Fruit fly (Drosophila melanogaster) whole organism, pupa: ENCODE results near the gene CG33234.

Source experiments
- CG14655 ChIP-seq: fragments of 200-800 bp; sonication (Bioruptor generic); optimal IDR thresholded peaks from 3 replicates; lab custom pipeline; 2017; ENCODE audit warnings: mild to moderate bottlenecking, missing biosample characterization, missing genetic modification reagents, missing genetic modification characterization
- CG17806 ChIP-seq: fragments of 200-800 bp; sonication (Bioruptor generic); optimal IDR thresholded peaks from 2 replicates; lab custom pipeline; 2018; ENCODE audit warnings: missing biosample characterization, mild to moderate bottlenecking, missing genetic modification characterization, moderate library complexity
- CG34367 ChIP-seq: fragments of 200-800 bp; sonication (Bioruptor generic); optimal IDR thresholded peaks from 2 replicates; lab custom pipeline; 2018; ENCODE audit warnings: missing biosample characterization, mild to moderate bottlenecking, missing genetic modification characterization
- CG8159 ChIP-seq: fragments of 200-800 bp; sonication (Bioruptor generic); optimal IDR thresholded peaks from 3 replicates; lab custom pipeline; 2018; ENCODE audit warnings: missing biosample characterization, mild to moderate bottlenecking, missing genetic modification characterization, moderate library complexity
- CG8301 ChIP-seq: fragments of 200-800 bp; sonication (Bioruptor generic); optimal IDR thresholded peaks from 2 replicates; lab custom pipeline; 2018; ENCODE audit warnings: missing biosample characterization, mild to moderate bottlenecking, missing genetic modification characterization
- D1 ChIP-seq: fragments of 200-800 bp; sonication (Bioruptor generic); optimal IDR thresholded peaks from 2 replicates; lab custom pipeline; 2018; ENCODE audit warnings: missing biosample characterization, mild to moderate bottlenecking, missing genetic modification characterization, moderate library complexity

DNA sequence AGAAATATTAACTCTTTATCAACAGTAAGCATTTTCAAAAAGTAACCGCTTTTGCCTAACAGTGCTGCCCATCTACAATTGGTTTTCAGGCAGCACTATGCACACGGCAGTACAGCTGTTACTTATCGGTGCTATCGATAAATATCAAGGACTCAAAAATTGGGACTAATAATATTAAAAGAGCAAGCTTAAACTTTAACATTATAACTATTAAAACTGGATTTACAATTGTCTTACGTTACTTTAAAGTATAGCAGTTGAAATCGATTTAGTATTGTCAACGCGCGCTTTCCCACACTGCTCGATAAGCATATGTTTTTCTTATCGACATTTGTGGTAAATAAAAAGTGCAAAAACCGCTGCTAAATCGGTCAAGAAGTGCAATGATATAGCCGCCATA lies 30.0 kb upstream of the CG33234 start, which contains the start of the genes CG42245 and MEP-1:
- TF ChIP-seq CG34367 (tag; lab: Kevin White, UChicago) (no peak), CG14655 (GFP tag; lab: Kevin White, UChicago) (no peak), CG17806 (tag; lab: Kevin White, UChicago) (peak; percentile 25), CG8159 (tag; lab: Kevin White, UChicago) (peak; percentile 20), CG8301 (tag; lab: Kevin White, UChicago) (no peak), D1 (peak; percentile 20)
